Fruit fly (Drosophila melanogaster): ENCODE measurements around the gene CG1143.

dm6 chr3L:2632048-2632762 is 13.0 kb upstream of the CG1143 start:
- no peak for TF ChIP-seq h (GFP tag; optimal IDR thresholded peaks at IDR 0.05)
- no peak for TF ChIP-seq fru (GFP tag; optimal IDR thresholded peaks at IDR 0.05)
- no peak for TF ChIP-seq Myc (optimal IDR thresholded peaks at IDR 0.05)

Data from whole organism, wandering third instar larva.